Worm (Caenorhabditis elegans) whole organism, mixed stage, embryonic: ENCODE data around the gene C24F3.2.

ENCODE experiments used
- elt-1 ChIP-seq: sonication (generic microtip); optimal IDR thresholded peaks from 2 replicates; lab custom pipeline; 2017; ENCODE audit warnings: missing genetic modification characterization, mild to moderate bottlenecking, missing compliant biosample characterization, antibody characterized with exemption, moderate library complexity, borderline replicate concordance; ENCODE audit not compliant: insufficient read depth
- lin-32 ChIP-seq: fragments of 200-800 bp; sonication (Bioruptor generic); optimal IDR thresholded peaks from 2 replicates; lab custom pipeline; 2018; ENCODE audit warnings: mild to moderate bottlenecking, missing genetic modification characterization, missing compliant biosample characterization
- nhr-12 ChIP-seq: fragments of 150-350 bp; optimal IDR thresholded peaks from 2 replicates; lab custom pipeline; 2014; ENCODE audit warnings: missing biosample characterization, missing genetic modification characterization
- nhr-237 ChIP-seq: fragments of 150-350 bp; optimal IDR thresholded peaks from 2 replicates; lab custom pipeline; 2014; ENCODE audit warnings: missing biosample characterization, missing genetic modification characterization
- nhr-28 ChIP-seq: fragments of 150-350 bp; optimal IDR thresholded peaks from 2 replicates; lab custom pipeline; 2014; ENCODE audit warnings: missing biosample characterization, missing genetic modification characterization
- sem-2 ChIP-seq: fragments of 200-800 bp; sonication (Bioruptor generic); optimal IDR thresholded peaks from 2 replicates; lab custom pipeline; 2018; ENCODE audit warnings: mild to moderate bottlenecking, missing genetic modification characterization, missing compliant biosample characterization
- snpc-4 ChIP-seq: fragments of 150-350 bp; optimal IDR thresholded peaks from 2 replicates; lab custom pipeline; 2014; ENCODE audit warnings: missing biosample characterization, missing genetic modification characterization
- unc-62 ChIP-seq: fragments of 150-350 bp; optimal IDR thresholded peaks from 2 replicates; lab custom pipeline; 2014; ENCODE audit warnings: missing biosample characterization, missing genetic modification reagents, missing genetic modification characterization
- ztf-11 ChIP-seq: fragments of 150-350 bp; optimal IDR thresholded peaks from 2 replicates; lab custom pipeline; 2014; ENCODE audit warnings: missing biosample characterization, missing genetic modification characterization

- no peak for TF ChIP-seq elt-1 (tag; lab: Kevin White, UChicago)
- no peak for TF ChIP-seq unc-62 (GFP tag; lab: Kevin White, UChicago)
- no peak for TF ChIP-seq snpc-4
- TF ChIP-seq sem-2 (GFP tag; lab: Kevin White, UChicago), result no peak
- no peak for TF ChIP-seq nhr-237 (tag; lab: Kevin White, UChicago)
- TF ChIP-seq ztf-11, result no peak
- TF ChIP-seq nhr-28 (tag; lab: Kevin White, UChicago), result no peak
- no peak for TF ChIP-seq lin-32 (GFP tag; lab: Kevin White, UChicago)
- no peak for TF ChIP-seq nhr-12 (tag; lab: Kevin White, UChicago)
These were observed 6.3 kb upstream of the C24F3.2 start, which contains the start of gene col-124 for ce11 chrIV:10216078-10216477.
